Worm (Caenorhabditis elegans) whole organism, L1 larva: ENCODE measurements around the gene pup-2.
A peak's percentile ranks its signal among the peaks of the same experiment; 100 is the strongest.

Experiments
- Y116A8C.19 ChIP-seq: sonication (generic microtip); optimal IDR thresholded peaks from 2 replicates; lab custom pipeline; 2016; ENCODE audit warnings: missing compliant biosample characterization, missing genetic modification characterization, borderline replicate concordance
- ama-1 ChIP-seq: fragments of 150-350 bp; optimal IDR thresholded peaks from 2 replicates; lab custom pipeline; 2014
- ceh-88 ChIP-seq: fragments of 200-800 bp; sonication (Bioruptor generic); IDR thresholded peaks from 2 replicates; pipeline ENCODE4 v1.3.6; 2022; ENCODE audit warnings: missing genetic modification characterization, missing compliant biosample characterization
- ceh-90 ChIP-seq: sonication (generic microtip); optimal IDR thresholded peaks from 2 replicates; lab custom pipeline; 2016; ENCODE audit warnings: missing genetic modification characterization, missing compliant biosample characterization
- ces-1 ChIP-seq: fragments of 150-350 bp; optimal IDR thresholded peaks from 2 replicates; lab custom pipeline; 2014; ENCODE audit warnings: missing biosample characterization, missing genetic modification reagents, missing genetic modification characterization
- efl-1 ChIP-seq, 4 experiments: fragments of 150-350 bp; optimal IDR thresholded peaks in 3 of 4; peaks in 1 of 4; 1 replicate in 1 of 4; 2 replicates in 3 of 4; lab custom pipeline; 2014; ENCODE audit warnings: missing biosample characterization in 2 of 4, missing genetic modification characterization in 2 of 4, missing genetic modification reagents in 2 of 4
- efl-3 ChIP-seq: fragments of 200-800 bp; sonication (Bioruptor generic); optimal IDR thresholded peaks from 2 replicates; lab custom pipeline; 2018; ENCODE audit warnings: mild to moderate bottlenecking, missing genetic modification characterization, missing compliant biosample characterization
- egl-13 ChIP-seq: sonication (generic microtip); optimal IDR thresholded peaks from 2 replicates; lab custom pipeline; 2016; ENCODE audit warnings: missing genotype, missing genetic modification reagents, missing genetic modification characterization, missing compliant biosample characterization
- egl-27 ChIP-seq, 2 experiments: fragments of 150-350 bp in 1 of 2; sonication (generic microtip); optimal IDR thresholded peaks; 3 replicates each; lab custom pipeline; 2017 to 2018; ENCODE audit warnings: missing biosample characterization in 2 of 2, missing genetic modification characterization in 2 of 2, missing genetic modification reagents in 2 of 2
- elt-2 ChIP-seq: sonication (generic microtip); optimal IDR thresholded peaks from 2 replicates; lab custom pipeline; 2016; ENCODE audit warnings: missing genetic modification characterization, mild to moderate bottlenecking, inconsistent platforms, missing compliant biosample characterization, missing genetic modification reagents
- elt-3 ChIP-seq, 6 experiments: fragments of 150-350 bp in 1 of 6; sonication (generic microtip); optimal IDR thresholded peaks; 2 replicates each; lab custom pipeline; 2017 to 2018; ENCODE audit warnings: missing biosample characterization in 6 of 6, missing genetic modification characterization in 6 of 6, inconsistent platforms in 1 of 6
- fkh-10 ChIP-seq: sonication (generic microtip); optimal IDR thresholded peaks from 2 replicates; lab custom pipeline; 2017; ENCODE audit warnings: missing biosample characterization, missing genetic modification reagents, missing genetic modification characterization
- fkh-8 ChIP-seq: sonication (generic microtip); optimal IDR thresholded peaks from 2 replicates; lab custom pipeline; 2016; ENCODE audit warnings: mild to moderate bottlenecking, missing genetic modification characterization, missing compliant biosample characterization
- fos-1 ChIP-seq: fragments of 150-350 bp; optimal IDR thresholded peaks from 2 replicates; lab custom pipeline; 2014; ENCODE audit warnings: missing biosample characterization, missing genetic modification characterization
- irx-1 ChIP-seq: sonication (generic microtip); optimal IDR thresholded peaks from 2 replicates; lab custom pipeline; 2016; ENCODE audit warnings: missing genetic modification characterization, missing compliant biosample characterization
- lin-13 ChIP-seq: fragments of 150-350 bp; optimal IDR thresholded peaks from 2 replicates; lab custom pipeline; 2014; ENCODE audit warnings: missing biosample characterization, missing genetic modification reagents, missing genetic modification characterization
- lin-14 ChIP-seq: fragments of 200-800 bp; sonication (Bioruptor generic); optimal IDR thresholded peaks from 2 replicates; lab custom pipeline; 2018; ENCODE audit warnings: mild to moderate bottlenecking, missing genetic modification characterization, moderate library complexity, missing compliant biosample characterization
- lin-35 ChIP-seq, 2 experiments: fragments of 150-350 bp; optimal IDR thresholded peaks; 2 replicates each; lab custom pipeline; 2014; ENCODE audit warnings: missing biosample characterization in 2 of 2, missing genetic modification characterization in 2 of 2, missing genetic modification reagents in 2 of 2
- mab-9 ChIP-seq: fragments of 200-800 bp; sonication (Bioruptor generic); IDR thresholded peaks from 2 replicates; pipeline ENCODE4 v1.3.6; 2022; ENCODE audit warnings: missing genetic modification reagents, missing genetic modification characterization, missing compliant biosample characterization
- mdl-1 ChIP-seq, 2 experiments: fragments of 150-350 bp; optimal IDR thresholded peaks; 2 replicates each; lab custom pipeline; 2014 to 2017; ENCODE audit warnings: missing biosample characterization in 2 of 2, missing genetic modification characterization in 2 of 2, inconsistent platforms in 1 of 2
- mep-1 ChIP-seq: fragments of 150-350 bp; optimal IDR thresholded peaks from 2 replicates; lab custom pipeline; 2014; ENCODE audit warnings: missing biosample characterization, missing genetic modification characterization
- nhr-12 ChIP-seq: sonication (generic microtip); optimal IDR thresholded peaks from 2 replicates; lab custom pipeline; 2017; ENCODE audit warnings: missing biosample characterization, missing genetic modification characterization
- nhr-19 ChIP-seq: fragments of 200-800 bp; sonication (Bioruptor generic); conservative IDR thresholded peaks from 2 replicates; pipeline ENCODE4 v1.3.6; 2022; ENCODE audit warnings: missing genetic modification characterization, missing compliant biosample characterization
- nhr-20 ChIP-seq: sonication (generic microtip); optimal IDR thresholded peaks from 2 replicates; lab custom pipeline; 2016; ENCODE audit warnings: mild to moderate bottlenecking, missing genetic modification characterization, missing compliant biosample characterization
- nhr-28 ChIP-seq: fragments of 150-350 bp; optimal IDR thresholded peaks from 2 replicates; lab custom pipeline; 2014; ENCODE audit warnings: missing biosample characterization, missing genetic modification characterization
- nhr-71 ChIP-seq: sonication (generic microtip); optimal IDR thresholded peaks from 2 replicates; lab custom pipeline; 2016; ENCODE audit warnings: mild to moderate bottlenecking, missing genetic modification characterization, moderate library complexity, missing compliant biosample characterization
- nhr-84 ChIP-seq: sonication (generic microtip); optimal IDR thresholded peaks from 2 replicates; lab custom pipeline; 2017; ENCODE audit warnings: missing biosample characterization, missing genetic modification characterization
- nhr-85 ChIP-seq: sonication (generic microtip); peaks from one replicate; lab custom pipeline; 2016; ENCODE audit warnings: missing genetic modification characterization, inconsistent platforms, missing compliant biosample characterization
- nhr-90 ChIP-seq: sonication (generic microtip); optimal IDR thresholded peaks from 2 replicates; lab custom pipeline; 2016; ENCODE audit warnings: mild to moderate bottlenecking, missing genetic modification characterization, missing compliant biosample characterization; ENCODE audit not compliant: poor library complexity
- pag-3 ChIP-seq: sonication (generic microtip); optimal IDR thresholded peaks from 2 replicates; lab custom pipeline; 2017; ENCODE audit warnings: missing genetic modification characterization, mild to moderate bottlenecking, missing compliant biosample characterization, antibody characterized with exemption, borderline replicate concordance; ENCODE audit not compliant: insufficient read depth
- pqm-1 ChIP-seq: sonication (generic microtip); optimal IDR thresholded peaks from 3 replicates; lab custom pipeline; 2017; ENCODE audit warnings: missing biosample characterization, missing genetic modification characterization
- rnt-1 ChIP-seq: sonication (generic microtip); optimal IDR thresholded peaks from 2 replicates; lab custom pipeline; 2016; ENCODE audit warnings: mild to moderate bottlenecking, missing genetic modification characterization, moderate library complexity, missing compliant biosample characterization
- snu-23 ChIP-seq: sonication (generic microtip); optimal IDR thresholded peaks from 2 replicates; lab custom pipeline; 2016; ENCODE audit warnings: missing genetic modification characterization, missing compliant biosample characterization
- sup-37 ChIP-seq: fragments of 200-800 bp; sonication (Bioruptor generic); optimal IDR thresholded peaks from 2 replicates; lab custom pipeline; 2018; ENCODE audit warnings: mild to moderate bottlenecking, missing genetic modification characterization, missing compliant biosample characterization
- tbx-2 ChIP-seq: sonication (generic microtip); optimal IDR thresholded peaks from 2 replicates; lab custom pipeline; 2016; ENCODE audit warnings: missing genetic modification characterization, missing compliant biosample characterization
- tlp-1 ChIP-seq: fragments of 150-350 bp; optimal IDR thresholded peaks from 2 replicates; lab custom pipeline; 2014; ENCODE audit warnings: missing biosample characterization, missing genetic modification characterization
- unc-62 ChIP-seq: fragments of 150-350 bp; optimal IDR thresholded peaks from 2 replicates; lab custom pipeline; 2014; ENCODE audit warnings: missing biosample characterization, missing genetic modification reagents, missing genetic modification characterization
- vab-15 ChIP-seq: sonication (generic microtip); optimal IDR thresholded peaks from 2 replicates; lab custom pipeline; 2017; ENCODE audit warnings: missing genotype, mild to moderate bottlenecking, missing genetic modification characterization, missing compliant biosample characterization
- xbp-1 ChIP-seq: sonication (generic microtip); optimal IDR thresholded peaks from 2 replicates; lab custom pipeline; 2016; ENCODE audit warnings: missing genetic modification characterization, missing compliant biosample characterization
- zag-1 ChIP-seq: fragments of 150-350 bp; optimal IDR thresholded peaks from 2 replicates; lab custom pipeline; 2014; ENCODE audit warnings: missing biosample characterization, missing genetic modification characterization
- zip-4 ChIP-seq: fragments of 200-800 bp; sonication (Bioruptor generic); optimal IDR thresholded peaks from 2 replicates; lab custom pipeline; 2018; ENCODE audit warnings: mild to moderate bottlenecking, missing genetic modification characterization, moderate library complexity, missing compliant biosample characterization

Gene pup-2

ce11 chrIII:5136033-5136597 is 49.6 kb upstream of the pup-2 start, which contains the start of gene tbx-2 (continued):
- TF ChIP-seq egl-13, result no peak
- no peak for TF ChIP-seq vab-15
- TF ChIP-seq elt-3 (tag; optimal IDR thresholded peaks at IDR 0.05; lab: Kevin White, UChicago), result no peak
- TF ChIP-seq nhr-20 (tag; lab: Kevin White, UChicago), result peak; percentile 9
- TF ChIP-seq zag-1 (tag; lab: Kevin White, UChicago), result no peak
- TF ChIP-seq mab-9, result no peak
- peak; percentile 27 for TF ChIP-seq rnt-1 (tag; lab: Kevin White, UChicago)
- no peak for TF ChIP-seq nhr-84
- no peak for TF ChIP-seq nhr-90 (tag; lab: Kevin White, UChicago)
- no peak for TF ChIP-seq ceh-88 (GFP tag; lab: Robert Waterston, UW)
- no peak for TF ChIP-seq pqm-1 (tag; lab: Kevin White, UChicago)
- TF ChIP-seq snu-23 (GFP tag; lab: Kevin White, UChicago), result peak; percentile 19
- TF ChIP-seq mdl-1 (tag; optimal IDR thresholded peaks at IDR 0.05; lab: Kevin White, UChicago), result peak in 1 of 2 experiments; percentile 9
- TF ChIP-seq irx-1, result no peak
- TF ChIP-seq fos-1 (tag; lab: Kevin White, UChicago), result no peak
- peak; percentile 37 for TF ChIP-seq nhr-71 (tag; lab: Kevin White, UChicago)
- no peak for TF ChIP-seq fkh-8 (tag; lab: Kevin White, UChicago)
- TF ChIP-seq Y116A8C.19 (tag; lab: Kevin White, UChicago), result no peak
- TF ChIP-seq nhr-12 (tag; lab: Kevin White, UChicago), result no peak
- TF ChIP-seq efl-1 (optimal IDR thresholded peaks at IDR 0.05; lab: Kevin White, UChicago), result no peak
- peak in 1 of 2 experiments; percentile 90 for TF ChIP-seq efl-1 (GFP tag; optimal IDR thresholded peaks at IDR 0.05 in 1 of 2; lab: Kevin White, UChicago)
- TF ChIP-seq egl-27 (tag; optimal IDR thresholded peaks at IDR 0.05; lab: Kevin White, UChicago), result no peak
- peak; percentile 23 for TF ChIP-seq lin-14 (GFP tag; lab: Kevin White, UChicago)
- TF ChIP-seq efl-3, result no peak
- TF ChIP-seq fkh-10 (GFP tag; lab: Kevin White, UChicago), result no peak
- no peak for TF ChIP-seq nhr-28 (tag; lab: Kevin White, UChicago)
- TF ChIP-seq xbp-1, result no peak
- TF ChIP-seq nhr-19 (GFP tag; lab: Robert Waterston, UW), result no peak
- peak; percentile 99 for TF ChIP-seq tbx-2 (tag; lab: Kevin White, UChicago)
- TF ChIP-seq mep-1, result no peak
- no peak for TF ChIP-seq ces-1
- no peak for TF ChIP-seq lin-13 (GFP tag; lab: Kevin White, UChicago)
- TF ChIP-seq pag-3 (tag; lab: Kevin White, UChicago), result no peak
- TF ChIP-seq ama-1 (lab: Kevin White, UChicago), result no peak
- no peak for TF ChIP-seq ceh-90 (tag; lab: Kevin White, UChicago)
- no peak for TF ChIP-seq lin-35 (GFP tag; optimal IDR thresholded peaks at IDR 0.05; lab: Kevin White, UChicago)
- no peak for TF ChIP-seq tlp-1
- TF ChIP-seq sup-37 (GFP tag; lab: Kevin White, UChicago), result no peak

ce11 chrIII:5137099-5137498 is 48.6 kb upstream of the pup-2 start:
- TF ChIP-seq unc-62 (GFP tag; lab: Kevin White, UChicago) (no peak), tbx-2 (tag; lab: Kevin White, UChicago) (peak; percentile 19), zip-4 (no peak), elt-2 (peak; percentile 13), nhr-85 (tag; lab: Kevin White, UChicago) (peak; percentile 35), efl-1 (optimal IDR thresholded peaks at IDR 0.05; lab: Kevin White, UChicago) (no peak), efl-1 (GFP tag; optimal IDR thresholded peaks at IDR 0.05 in 1 of 2; lab: Kevin White, UChicago) (peak in 1 of 2 experiments; percentile 59)
